Worm (Caenorhabditis elegans): ENCODE results near the gene dpy-23.

ce11 chrX:4435396-4435795, 46.2 kb downstream of the dpy-23 start:
- no peak for TF ChIP-seq hlh-8 (tag; optimal IDR thresholded peaks at IDR 0.05)
- TF ChIP-seq elt-2 (tag; optimal IDR thresholded peaks at IDR 0.05) = no peak
- TF ChIP-seq ceh-6 (GFP tag; optimal IDR thresholded peaks at IDR 0.05) = no peak
- TF ChIP-seq ama-1 (optimal IDR thresholded peaks at IDR 0.05) = no peak
- TF ChIP-seq F13H6.1 (tag; optimal IDR thresholded peaks at IDR 0.05) = no peak

Data from whole organism, late embryonic.